Fruit fly (Drosophila melanogaster) whole organism, pupa: Measurements from ENCODE around the gene B9d2.

Source experiments
- CG10348 ChIP-seq: fragments of 200-800 bp; sonication (Bioruptor generic); IDR thresholded peaks from 2 replicates; pipeline ENCODE4 v1.3.6; 2022; ENCODE audit warnings: missing biosample characterization, missing genetic modification characterization
- CG12605 ChIP-seq: fragments of 200-800 bp; sonication (Bioruptor generic); IDR thresholded peaks from 2 replicates; pipeline ENCODE4 v1.3.6; 2022; ENCODE audit warnings: missing biosample characterization, missing genetic modification characterization
- CG13204 ChIP-seq: fragments of 200-800 bp; sonication (Bioruptor generic); optimal IDR thresholded peaks from 2 replicates; lab custom pipeline; 2018; ENCODE audit warnings: missing biosample characterization, mild to moderate bottlenecking, missing genetic modification characterization, moderate library complexity
- CG14655 ChIP-seq: fragments of 200-800 bp; sonication (Bioruptor generic); optimal IDR thresholded peaks from 3 replicates; lab custom pipeline; 2017; ENCODE audit warnings: mild to moderate bottlenecking, missing biosample characterization, missing genetic modification reagents, missing genetic modification characterization
- CG15710 ChIP-seq: fragments of 200-800 bp; sonication (Bioruptor generic); optimal IDR thresholded peaks from 2 replicates; lab custom pipeline; 2018; ENCODE audit warnings: missing biosample characterization, mild to moderate bottlenecking, missing genetic modification characterization, moderate library complexity
- CG17806 ChIP-seq: fragments of 200-800 bp; sonication (Bioruptor generic); optimal IDR thresholded peaks from 2 replicates; lab custom pipeline; 2018; ENCODE audit warnings: missing biosample characterization, mild to moderate bottlenecking, missing genetic modification characterization, moderate library complexity
- CG32121 ChIP-seq: fragments of 200-800 bp; sonication (Bioruptor generic); IDR thresholded peaks from 2 replicates; pipeline ENCODE4 v1.3.6; 2022; ENCODE audit warnings: missing biosample characterization, missing genetic modification characterization
- CG34367 ChIP-seq: fragments of 200-800 bp; sonication (Bioruptor generic); optimal IDR thresholded peaks from 2 replicates; lab custom pipeline; 2018; ENCODE audit warnings: missing biosample characterization, mild to moderate bottlenecking, missing genetic modification characterization
- CG4496 ChIP-seq: fragments of 200-800 bp; sonication (Bioruptor generic); IDR thresholded peaks from 3 replicates; pipeline ENCODE4 v1.3.6; 2022; ENCODE audit warnings: missing biosample characterization, missing genetic modification characterization
- CG8159 ChIP-seq: fragments of 200-800 bp; sonication (Bioruptor generic); optimal IDR thresholded peaks from 3 replicates; lab custom pipeline; 2018; ENCODE audit warnings: missing biosample characterization, mild to moderate bottlenecking, missing genetic modification characterization, moderate library complexity
- CG8301 ChIP-seq: fragments of 200-800 bp; sonication (Bioruptor generic); optimal IDR thresholded peaks from 2 replicates; lab custom pipeline; 2018; ENCODE audit warnings: missing biosample characterization, mild to moderate bottlenecking, missing genetic modification characterization
- CG9948 ChIP-seq: fragments of 200-800 bp; sonication (Bioruptor generic); optimal IDR thresholded peaks from 2 replicates; lab custom pipeline; 2018; ENCODE audit warnings: missing biosample characterization, mild to moderate bottlenecking, missing genetic modification characterization, moderate library complexity
- D1 ChIP-seq: fragments of 200-800 bp; sonication (Bioruptor generic); optimal IDR thresholded peaks from 2 replicates; lab custom pipeline; 2018; ENCODE audit warnings: missing biosample characterization, mild to moderate bottlenecking, missing genetic modification characterization, moderate library complexity
- EcR ChIP-seq: fragments of 200-800 bp; sonication (Bioruptor generic); optimal IDR thresholded peaks from 3 replicates; lab custom pipeline; 2019; ENCODE audit warnings: missing biosample characterization, missing genetic modification characterization, mild to moderate bottlenecking, moderate library complexity, missing genetic modification reagents
- Ets98B ChIP-seq: fragments of 200-800 bp; sonication (Bioruptor generic); IDR thresholded peaks from 2 replicates; pipeline ENCODE4 v1.3.6; 2022; ENCODE audit warnings: missing biosample characterization, missing genetic modification characterization
- Pif1A ChIP-seq: fragments of 200-800 bp; sonication (Bioruptor generic); optimal IDR thresholded peaks from 3 replicates; lab custom pipeline; 2016; ENCODE audit warnings: missing biosample characterization, missing genetic modification characterization
- Pif1B ChIP-seq: fragments of 200-800 bp; sonication (Bioruptor generic); optimal IDR thresholded peaks from 3 replicates; lab custom pipeline; 2016; ENCODE audit warnings: missing biosample characterization, missing genetic modification characterization
- Snoo ChIP-seq: fragments of 200-800 bp; sonication (Bioruptor generic); optimal IDR thresholded peaks from 3 replicates; lab custom pipeline; 2017; ENCODE audit warnings: missing biosample characterization, mild to moderate bottlenecking, missing genetic modification characterization, inconsistent platforms
- fd96Ca ChIP-seq: fragments of 200-800 bp; sonication (Bioruptor generic); IDR thresholded peaks from 3 replicates; pipeline ENCODE4 v1.3.6; 2022; ENCODE audit warnings: missing biosample characterization, missing genetic modification characterization
- gl ChIP-seq: fragments of 200-800 bp; sonication (Bioruptor generic); optimal IDR thresholded peaks from 2 replicates; lab custom pipeline; 2018; ENCODE audit warnings: missing biosample characterization, mild to moderate bottlenecking, missing genetic modification characterization
- rn ChIP-seq: fragments of 200-800 bp; sonication (Bioruptor generic); IDR thresholded peaks from 2 replicates; pipeline ENCODE4 v1.3.6; 2022; ENCODE audit warnings: missing biosample characterization, missing genetic modification characterization

B9d2 gene

DNA sequence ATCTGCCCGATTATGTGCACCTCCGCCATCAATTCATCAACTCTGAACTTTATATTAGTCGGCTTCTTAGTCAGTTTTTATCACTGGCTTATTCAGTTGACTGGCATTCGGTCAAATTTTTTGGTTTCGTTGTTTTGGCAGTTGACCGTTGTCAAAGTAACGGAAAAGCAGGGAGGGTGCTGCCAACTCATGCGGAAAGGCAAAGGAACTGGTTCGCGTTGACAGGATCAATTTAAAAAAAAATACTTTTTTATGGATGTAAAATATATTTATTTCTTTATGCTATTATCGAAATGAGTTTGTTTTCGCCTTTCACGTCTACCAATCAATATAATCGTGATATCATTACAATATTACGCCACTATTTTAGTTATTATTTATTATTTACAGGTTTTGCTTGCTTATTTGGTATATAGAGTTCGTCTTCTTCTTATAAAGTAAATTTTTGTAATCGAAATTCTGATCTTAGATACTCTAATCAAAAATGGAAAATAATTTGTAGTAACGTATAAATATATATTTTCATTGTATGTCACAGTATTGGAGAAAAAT, at the start of gene B9d2, which contains the start of the genes tctn and CG9222:
B9d2 (minus strand) TSS at position 130 of the 552 bp plus-strand sequence.
tctn (minus strand) TSS at position 130 of the 552 bp plus-strand sequence.
CG9222 (plus strand) TSS at position 502 of the 552 bp plus-strand sequence.
- TF ChIP-seq Snoo (no peak), Ets98B (no peak), CG15710 (tag; lab: Kevin White, UChicago) (no peak), CG8301 (tag; lab: Kevin White, UChicago) (no peak), CG8159 (tag; lab: Kevin White, UChicago) (no peak), CG14655 (GFP tag; lab: Kevin White, UChicago) (no peak), Pif1A (no peak), CG12605 (GFP tag; lab: Robert Waterston, UW) (no peak), rn (GFP tag; lab: Robert Waterston, UW) (no peak), EcR (GFP tag; lab: Kevin White, UChicago) (no peak), gl (tag; lab: Kevin White, UChicago) (no peak), CG17806 (tag; lab: Kevin White, UChicago) (no peak), CG10348 (GFP tag; lab: Robert Waterston, UW) (no peak), CG34367 (tag; lab: Kevin White, UChicago) (no peak), CG9948 (tag; lab: Kevin White, UChicago) (no peak), CG32121 (no peak), CG4496 (GFP tag; lab: Robert Waterston, UW) (no peak), CG13204 (no peak), D1 (tag; lab: Kevin White, UChicago) (no peak)

DNA sequence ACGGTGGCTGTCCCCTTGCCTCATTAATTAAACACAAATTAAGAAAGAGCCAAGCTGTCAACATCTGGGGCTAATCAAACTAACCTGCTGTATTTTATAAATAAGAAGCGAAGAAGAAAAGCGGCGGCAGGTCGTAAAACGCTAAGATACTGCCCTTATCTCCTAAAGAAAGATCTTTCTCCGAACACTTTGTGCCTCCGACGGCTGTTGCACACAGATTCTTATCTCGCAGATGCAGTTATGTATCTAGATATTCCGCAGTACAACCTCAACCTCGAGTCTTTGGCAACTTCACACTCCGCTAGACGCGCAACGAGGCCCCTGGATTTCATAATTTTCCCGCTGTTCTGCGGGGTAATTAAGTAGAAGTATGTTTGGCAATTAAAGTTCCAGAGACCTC, 49.5 kb upstream of the B9d2 start:
- TF ChIP-seq gl (tag; lab: Kevin White, UChicago) (no peak), Ets98B (no peak), CG32121 (no peak), CG8159 (tag; lab: Kevin White, UChicago) (no peak), CG34367 (tag; lab: Kevin White, UChicago) (no peak), CG10348 (GFP tag; lab: Robert Waterston, UW) (no peak), CG12605 (GFP tag; lab: Robert Waterston, UW) (no peak), CG13204 (no peak), CG4496 (GFP tag; lab: Robert Waterston, UW) (no peak), CG15710 (tag; lab: Kevin White, UChicago) (no peak)

DNA sequence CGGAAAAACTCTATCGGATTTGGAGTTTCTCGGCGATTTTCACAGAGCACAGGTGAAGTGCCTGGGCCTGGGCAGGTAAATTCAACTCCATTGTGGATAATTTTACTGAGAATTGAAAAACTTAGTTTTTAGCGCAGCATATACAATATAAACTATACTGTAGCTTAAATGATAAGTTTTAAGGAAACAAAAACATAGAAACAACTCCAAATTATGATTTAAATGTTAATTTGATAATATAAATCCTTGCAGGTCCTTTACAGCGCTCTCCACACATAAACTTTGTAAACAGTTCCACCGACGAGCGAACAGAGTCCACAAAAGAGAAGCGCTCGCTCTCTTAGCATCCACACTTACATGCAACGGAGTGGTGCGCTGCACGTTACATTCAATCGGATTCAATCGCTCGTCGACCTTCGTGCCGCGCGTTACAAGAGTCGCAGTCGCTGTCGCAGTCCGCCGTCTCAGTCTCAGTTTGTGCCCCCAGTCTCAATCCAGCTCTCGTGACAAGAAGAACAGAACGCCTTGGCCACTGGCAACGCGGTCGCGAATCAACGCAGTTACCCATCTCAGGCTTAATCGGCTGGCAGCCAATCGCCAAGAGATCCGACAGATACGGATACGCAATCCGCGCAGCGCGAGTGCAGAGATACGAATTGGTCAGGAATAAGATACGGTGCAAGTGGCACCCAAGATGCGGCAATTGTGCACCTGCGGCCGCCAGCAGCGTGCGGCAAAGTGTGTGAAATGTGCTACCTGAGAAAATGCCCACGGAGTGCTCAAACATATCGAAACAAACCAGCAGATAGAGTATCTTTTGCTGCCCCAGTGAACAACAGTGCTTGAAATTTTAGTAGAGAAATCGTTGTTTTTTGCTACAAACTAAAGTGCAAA, 48.5 kb upstream of the B9d2 start, which contains the start of gene smal:
smal (plus strand) TSS at position 394 of the 894 bp plus-strand sequence.
- TF ChIP-seq CG32121: peak; percentile 48; the same call in 1 of the 2 replicates
- peak; percentile 7 for TF ChIP-seq EcR (GFP tag; lab: Kevin White, UChicago)
- TF ChIP-seq CG4496 (GFP tag; lab: Robert Waterston, UW): peak; percentile 71; the same call in 2 of the 3 replicates
- peak; percentile 16; the same call in 1 of the 2 replicates for TF ChIP-seq Ets98B
- TF ChIP-seq CG8159 (tag; lab: Kevin White, UChicago): no peak
- TF ChIP-seq Snoo: peak; percentile 11
- no peak for TF ChIP-seq CG9948 (tag; lab: Kevin White, UChicago)
- TF ChIP-seq rn (GFP tag; lab: Robert Waterston, UW): no peak
- peak; percentile 4 for TF ChIP-seq D1 (tag; lab: Kevin White, UChicago)
- peak; percentile 13 for TF ChIP-seq CG14655 (GFP tag; lab: Kevin White, UChicago)
- no peak for TF ChIP-seq fd96Ca
- TF ChIP-seq CG12605 (GFP tag; lab: Robert Waterston, UW): peak; percentile 69
- TF ChIP-seq CG13204: peak; percentile 27
- TF ChIP-seq Pif1B: peak; percentile 13

DNA sequence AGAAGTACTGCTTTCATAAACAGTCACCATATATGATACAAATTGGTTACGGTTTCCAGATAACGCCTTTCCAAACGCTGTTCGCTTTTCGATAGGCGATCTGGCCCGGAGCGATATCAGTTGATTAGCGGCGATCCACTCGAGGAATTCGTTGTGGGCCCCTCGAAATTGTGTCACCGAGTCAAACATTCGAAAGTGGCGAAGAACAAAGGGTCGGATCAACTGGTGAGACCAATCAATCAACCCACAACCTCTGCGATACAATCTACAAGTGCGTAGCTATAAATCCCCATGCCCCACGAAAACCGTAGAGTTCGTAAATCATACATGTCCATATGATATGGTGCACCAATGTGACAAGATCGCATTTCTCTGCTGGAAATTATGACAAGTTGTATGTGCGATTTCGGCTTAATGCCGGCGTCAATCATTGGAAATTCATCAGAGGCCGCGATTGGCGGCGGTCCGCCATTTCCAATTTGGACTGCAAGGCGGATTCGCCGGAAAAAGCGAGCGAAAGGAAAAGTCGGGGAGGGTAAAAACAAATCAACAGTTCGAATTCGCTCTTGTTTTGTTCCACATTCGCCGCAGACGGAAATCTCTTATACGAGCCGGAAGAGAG, 47.8 kb upstream of the B9d2 start:
- no peak for TF ChIP-seq fd96Ca
- TF ChIP-seq Snoo: no peak
- TF ChIP-seq CG13204: no peak
- no peak for TF ChIP-seq gl (tag; lab: Kevin White, UChicago)
- TF ChIP-seq CG17806 (tag; lab: Kevin White, UChicago): no peak
- TF ChIP-seq D1 (tag; lab: Kevin White, UChicago): no peak
- TF ChIP-seq Ets98B: no peak; the same call in 1 of the 2 replicates
- no peak for TF ChIP-seq Pif1A
- TF ChIP-seq CG32121: no peak

DNA sequence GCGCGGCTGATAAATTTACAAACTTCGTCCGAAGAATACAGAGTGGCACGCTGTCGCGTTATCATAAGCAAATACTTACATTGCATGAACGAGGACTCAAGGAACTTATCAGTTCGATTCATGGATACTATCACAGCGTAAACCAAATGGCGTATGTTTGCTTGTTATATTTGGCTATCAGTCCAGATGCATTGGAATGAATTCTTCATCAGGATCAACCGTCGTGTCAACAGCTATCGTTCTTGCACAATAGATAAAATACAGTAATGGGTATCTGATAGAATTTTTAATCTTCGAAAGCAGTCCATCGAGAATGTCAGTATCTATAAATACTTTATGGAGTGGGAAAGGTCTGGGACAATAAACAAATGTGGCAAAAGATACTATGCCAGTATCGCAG, 46.7 kb upstream of the B9d2 start:
- TF ChIP-seq EcR (GFP tag; lab: Kevin White, UChicago) (no peak), Ets98B (no peak), CG8159 (tag; lab: Kevin White, UChicago) (no peak), D1 (tag; lab: Kevin White, UChicago) (no peak), Pif1A (no peak), gl (tag; lab: Kevin White, UChicago) (no peak), CG15710 (tag; lab: Kevin White, UChicago) (no peak), CG13204 (no peak), CG9948 (tag; lab: Kevin White, UChicago) (no peak), Pif1B (no peak), CG32121 (no peak), CG12605 (GFP tag; lab: Robert Waterston, UW) (no peak), Snoo (no peak), CG17806 (tag; lab: Kevin White, UChicago) (no peak)
- TF ChIP-seq, all 21 proteins: peak for 0
